Fruit fly (Drosophila melanogaster): ENCODE data around the gene Aplip1.

Gene Aplip1

DNA sequence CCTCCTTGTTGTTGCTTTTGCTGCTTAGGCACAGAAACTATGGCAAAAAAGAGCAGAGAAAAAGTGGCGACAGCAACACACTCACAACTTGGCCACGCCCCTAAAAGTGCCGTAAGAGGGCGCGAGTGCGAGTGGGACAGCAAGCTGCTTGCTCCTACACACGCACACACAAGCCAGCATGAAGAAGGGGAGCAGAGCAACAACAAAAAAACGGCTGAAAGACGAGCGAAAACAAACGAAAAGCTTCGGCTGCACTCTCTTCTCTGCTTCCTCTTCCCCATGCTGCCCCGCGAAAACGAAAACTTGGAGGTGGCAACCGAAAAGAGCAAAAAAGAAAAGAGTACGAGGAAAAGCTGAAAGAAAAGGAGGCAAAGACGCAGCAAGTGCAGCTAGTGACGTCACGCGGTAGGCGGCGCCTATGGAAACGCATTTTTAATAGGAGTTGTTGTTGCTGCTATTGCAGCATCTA, 18.0 kb upstream of the Aplip1 start (continued):
- TF ChIP-seq CG14965 (GFP tag; optimal IDR thresholded peaks at IDR 0.05; ENCODE audit: borderline replicate concordance) (no peak), CG7745 (tag; optimal IDR thresholded peaks at IDR 0.05) (no peak), sens-2 (GFP tag; IDR thresholded peaks at IDR 0.05) (no peak), CG16863 (GFP tag; optimal IDR thresholded peaks at IDR 0.05) (no peak), CG31365 (tag; optimal IDR thresholded peaks at IDR 0.05) (no peak), wdn (GFP tag; IDR thresholded peaks at IDR 0.05) (no peak), CG2678 (tag; optimal IDR thresholded peaks at IDR 0.05) (no peak), CG7357 (GFP tag; IDR thresholded peaks at IDR 0.05) (no peak), Bteb2 (GFP tag; optimal IDR thresholded peaks at IDR 0.05) (no peak), onecut (GFP tag; IDR thresholded peaks at IDR 0.05) (no peak), dm (GFP tag; optimal IDR thresholded peaks at IDR 0.05) (no peak), vfl (GFP tag; optimal IDR thresholded peaks at IDR 0.05) (no peak), kah (GFP tag; optimal IDR thresholded peaks at IDR 0.05) (no peak), pnt (GFP tag; optimal IDR thresholded peaks at IDR 0.05) (no peak), CG17385 (GFP tag; optimal IDR thresholded peaks at IDR 0.05) (peak; percentile 86), psq (GFP tag; optimal IDR thresholded peaks at IDR 0.05) (peak; percentile 20), sim (GFP tag; IDR thresholded peaks at IDR 0.05) (no peak), Drgx (GFP tag; IDR thresholded peaks at IDR 0.05) (peak; percentile 55), BEAF-32 (GFP tag; optimal IDR thresholded peaks at IDR 0.05) (no peak), chinmo (GFP tag; IDR thresholded peaks at IDR 0.05; ENCODE audit: partially characterized antibody) (peak; percentile 92; the same call in 2 of the 4 replicates), CG7839 (tag; optimal IDR thresholded peaks at IDR 0.05) (no peak), CG1602 (GFP tag; optimal IDR thresholded peaks at IDR 0.05) (no peak), Aef1 (GFP tag; IDR thresholded peaks at IDR 0.05) (peak; percentile 88), Opbp (GFP tag; IDR thresholded peaks at IDR 0.05; ENCODE audit: partially characterized antibody) (0 out of 3 replicates have a peak, but pooled peaks have one; percentile 43), CG30431 (GFP tag; optimal IDR thresholded peaks at IDR 0.05) (no peak), Mad (GFP tag; optimal IDR thresholded peaks at IDR 0.05) (no peak), Bdp1 (GFP tag; optimal IDR thresholded peaks at IDR 0.05) (no peak), pzg (GFP tag; optimal IDR thresholded peaks at IDR 0.05) (no peak), CG6791 (GFP tag; IDR thresholded peaks at IDR 0.05; ENCODE audit: partially characterized antibody) (0 out of 3 replicates have a peak, but pooled peaks have one; percentile 31), HHEX (GFP tag; optimal IDR thresholded peaks at IDR 0.05) (no peak), kni (GFP tag; optimal IDR thresholded peaks at IDR 0.05) (no peak), CG17568 (GFP tag; optimal IDR thresholded peaks at IDR 0.05) (no peak), grn (GFP tag; optimal IDR thresholded peaks at IDR 0.05) (no peak), Bgb (GFP tag; IDR thresholded peaks at IDR 0.05; ENCODE audit: partially characterized antibody) (no peak), MBD-R2 (GFP tag; IDR thresholded peaks at IDR 0.05) (no peak), pita (GFP tag; optimal IDR thresholded peaks at IDR 0.05) (no peak), Atf-2 (GFP tag; optimal IDR thresholded peaks at IDR 0.05) (no peak), Dll (GFP tag; IDR thresholded peaks at IDR 0.05; ENCODE audit: partially characterized antibody) (no peak), rib (GFP tag; IDR thresholded peaks at IDR 0.05) (peak; percentile 40; the same call in 1 of the 2 replicates), Eip74EF (GFP tag; optimal IDR thresholded peaks at IDR 0.05) (no peak), ERR (GFP tag; optimal IDR thresholded peaks at IDR 0.05) (no peak), pros (GFP tag; optimal IDR thresholded peaks at IDR 0.05) (peak; percentile 39), esg (GFP tag; conservative IDR thresholded peaks at IDR 0.05) (no peak), CG12071 (GFP tag; optimal IDR thresholded peaks at IDR 0.05) (no peak)

Data from whole organism, embryonic.